Fruit fly (Drosophila melanogaster) Kc167 (cell line): ENCODE measurements around the gene Tsp29Fb.

Experiments used
- Sin3A ChIP-seq: fragments of >200 bp; optimal IDR thresholded peaks from 2 replicates; lab custom pipeline; 2018; ENCODE audit warnings: missing external identifiers
- psq ChIP-seq: fragments of >200 bp; optimal IDR thresholded peaks from 2 replicates; lab custom pipeline; 2017; ENCODE audit warnings: missing external identifiers

DNA sequence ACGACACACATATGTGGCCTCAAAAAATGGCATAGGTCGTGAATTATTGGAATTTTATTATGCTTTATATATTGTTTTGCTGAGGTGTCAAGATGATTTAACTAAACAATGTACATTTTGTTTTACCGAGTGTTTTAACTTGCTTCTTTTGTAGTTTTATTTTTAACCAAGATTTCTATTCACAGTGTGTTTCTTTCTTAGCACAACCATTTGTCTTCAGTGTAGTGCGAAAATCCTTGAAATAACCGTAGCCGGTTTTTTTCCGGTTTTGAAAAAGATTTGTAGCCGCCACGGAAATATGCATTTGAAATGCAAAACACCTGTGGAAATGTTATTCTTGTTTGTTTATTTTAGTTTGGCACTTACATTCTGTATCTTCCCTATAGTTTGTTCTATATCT lies 20.0 kb downstream of the Tsp29Fb start:
- TF ChIP-seq psq (lab: Kevin White, UChicago) = no peak
- TF ChIP-seq Sin3A (lab: Kevin White, UChicago) = no peak
